Worm (Caenorhabditis elegans) whole organism, L4/young adult: ENCODE data around the gene nlp-71.

Experiments
- W03F9.2 ChIP-seq: fragments of 150-350 bp; optimal IDR thresholded peaks from 2 replicates; lab custom pipeline; 2014; ENCODE audit warnings: missing biosample characterization, missing genetic modification characterization
- dao-5 ChIP-seq: sonication (generic microtip); optimal IDR thresholded peaks from 2 replicates; lab custom pipeline; 2016; ENCODE audit warnings: missing genotype, missing genetic modification characterization, moderate library complexity, missing compliant biosample characterization
- him-1 ChIP-seq: sonication (generic microtip); optimal IDR thresholded peaks from 2 replicates; lab custom pipeline; 2016; ENCODE audit warnings: missing genotype, missing genetic modification reagents, missing genetic modification characterization, missing compliant biosample characterization

Gene nlp-71

ce11 chrIV:6377335-6378069 is 35.9 kb downstream of the nlp-71 start:
- TF ChIP-seq dao-5: no peak
- TF ChIP-seq W03F9.2: no peak
- no peak for TF ChIP-seq him-1 (tag; lab: Kevin White, UChicago)

ce11 chrIV:6376473-6377115 is 36.8 kb downstream of the nlp-71 start, which contains the start of the genes hrpf-2 and bli-6:
TSS of gene hrpf-2 (minus strand) at chrIV:6376523.
TSS of gene bli-6 (plus strand) at chrIV:6377065.
- TF ChIP-seq dao-5 (no peak), W03F9.2 (peak; percentile 92), him-1 (tag; lab: Kevin White, UChicago) (no peak)

- no peak for TF ChIP-seq W03F9.2
- TF ChIP-seq him-1 (tag; lab: Kevin White, UChicago): no peak
- no peak for TF ChIP-seq dao-5
These were observed 39.7 kb downstream of the nlp-71 start for ce11 chrIV:6373721-6374120.

- no peak for TF ChIP-seq him-1 (tag; lab: Kevin White, UChicago)
These were observed 40.4 kb downstream of the nlp-71 start, which contains the start of gene smg-3 for ce11 chrIV:6372993-6373392. TSS of gene smg-3 (minus strand) at chrIV:6373093.

ce11 chrIV:6372267-6372666 is 41.1 kb downstream of the nlp-71 start:
- no peak for TF ChIP-seq W03F9.2
- TF ChIP-seq dao-5: no peak
- TF ChIP-seq him-1 (tag; lab: Kevin White, UChicago): no peak

ce11 chrIV:6369489-6369888 is 43.9 kb downstream of the nlp-71 start:
- TF ChIP-seq dao-5 (no peak), him-1 (tag; lab: Kevin White, UChicago) (no peak), W03F9.2 (no peak)

ce11 chrIV:6366032-6366431 is 47.4 kb downstream of the nlp-71 start:
- no peak for TF ChIP-seq W03F9.2
- TF ChIP-seq dao-5: no peak
- no peak for TF ChIP-seq him-1 (tag; lab: Kevin White, UChicago)

ce11 chrIV:6365045-6365444 is 48.3 kb downstream of the nlp-71 start, which contains the start of gene Y73B6BL.270:
TSS of gene Y73B6BL.270 (plus strand) at chrIV:6365345.
- TF ChIP-seq him-1 (tag; lab: Kevin White, UChicago): no peak
- no peak for TF ChIP-seq dao-5
- TF ChIP-seq W03F9.2: no peak

- TF ChIP-seq W03F9.2 (no peak), dao-5 (no peak), him-1 (tag; lab: Kevin White, UChicago) (no peak)
These were observed 49.8 kb downstream of the nlp-71 start for ce11 chrIV:6363604-6364003.

- TF ChIP-seq him-1 (tag; lab: Kevin White, UChicago) (no peak), W03F9.2 (no peak), dao-5 (no peak)
These were observed 51.7 kb downstream of the nlp-71 start, which contains the start of gene Y73B6BL.47 for ce11 chrIV:6361668-6362067. TSS of gene Y73B6BL.47 (plus strand) at chrIV:6361968.
